Worm (Caenorhabditis elegans) whole organism, early embryonic: Measurements from ENCODE around the gene plep-1.

ENCODE experiments used
- B0310.2 ChIP-seq: sonication (generic microtip); optimal IDR thresholded peaks from 2 replicates; lab custom pipeline; 2016; ENCODE audit warnings: mild to moderate bottlenecking, missing genetic modification characterization, missing compliant biosample characterization
- F13C5.2 ChIP-seq: sonication (generic microtip); optimal IDR thresholded peaks from 2 replicates; lab custom pipeline; 2017; ENCODE audit warnings: mild to moderate bottlenecking, missing genetic modification characterization, inconsistent platforms, missing compliant biosample characterization
- ama-1 ChIP-seq: fragments of 150-350 bp; optimal IDR thresholded peaks from 2 replicates; lab custom pipeline; 2014
- ceh-13 ChIP-seq: fragments of 200-800 bp; sonication (Bioruptor generic); optimal IDR thresholded peaks from 2 replicates; lab custom pipeline; 2018; ENCODE audit warnings: mild to moderate bottlenecking, missing genetic modification characterization, missing compliant biosample characterization
- ceh-36 ChIP-seq: sonication (generic microtip); optimal IDR thresholded peaks from 2 replicates; lab custom pipeline; 2016; ENCODE audit warnings: missing genetic modification characterization, inconsistent platforms, missing compliant biosample characterization
- ets-7 ChIP-seq: sonication (generic microtip); optimal IDR thresholded peaks from 2 replicates; lab custom pipeline; 2016; ENCODE audit warnings: missing genotype, missing genetic modification characterization, missing compliant biosample characterization
- flt-1 ChIP-seq: fragments of 200-800 bp; sonication (Bioruptor generic); IDR thresholded peaks from 2 replicates; pipeline ENCODE4 v1.3.6; 2022; ENCODE audit warnings: missing genetic modification characterization, missing compliant biosample characterization
- hmbx-1 ChIP-seq: sonication (generic microtip); optimal IDR thresholded peaks from 2 replicates; lab custom pipeline; 2016; ENCODE audit warnings: mild to moderate bottlenecking, missing genetic modification characterization, missing compliant biosample characterization
- hmg-4 ChIP-seq: fragments of 200-800 bp; sonication (Bioruptor generic); optimal IDR thresholded peaks from 2 replicates; lab custom pipeline; 2018; ENCODE audit warnings: mild to moderate bottlenecking, missing genetic modification characterization, missing compliant biosample characterization
- hnd-1 ChIP-seq: sonication (generic microtip); optimal IDR thresholded peaks from 2 replicates; lab custom pipeline; 2016; ENCODE audit warnings: missing genetic modification characterization, missing compliant biosample characterization
- sea-1 ChIP-seq: fragments of 200-800 bp; sonication (Bioruptor generic); conservative IDR thresholded peaks from 2 replicates; pipeline ENCODE4 v1.3.6; 2022; ENCODE audit warnings: missing genetic modification characterization, missing compliant biosample characterization
- tbx-37 ChIP-seq: fragments of 200-800 bp; sonication (Bioruptor generic); conservative IDR thresholded peaks from 2 replicates; pipeline ENCODE4 v1.3.6; 2022; ENCODE audit warnings: missing genetic modification reagents, missing genetic modification characterization, missing compliant biosample characterization
- tra-4 ChIP-seq: sonication (generic microtip); optimal IDR thresholded peaks from 2 replicates; lab custom pipeline; 2017; ENCODE audit warnings: missing genetic modification characterization, missing compliant biosample characterization

ce11 chrII:4321766-4322165 lies 9.8 kb upstream of the plep-1 start, which contains the start of gene Y52E8A.1:
- TF ChIP-seq flt-1 (GFP tag; lab: Robert Waterston, UW): no peak
- no peak for TF ChIP-seq tbx-37 (GFP tag; lab: Robert Waterston, UW)
- TF ChIP-seq ets-7 (tag; lab: Kevin White, UChicago): no peak
- no peak for TF ChIP-seq ceh-36
- TF ChIP-seq hmbx-1: no peak
- no peak for TF ChIP-seq ama-1
- no peak for TF ChIP-seq F13C5.2 (tag; lab: Kevin White, UChicago)
- no peak for TF ChIP-seq tra-4 (tag; lab: Kevin White, UChicago)
- no peak for TF ChIP-seq B0310.2 (tag; lab: Kevin White, UChicago)
- no peak for TF ChIP-seq sea-1 (GFP tag; lab: Robert Waterston, UW)
- no peak for TF ChIP-seq hmg-4 (GFP tag; lab: Kevin White, UChicago)
- TF ChIP-seq ceh-13 (GFP tag; lab: Kevin White, UChicago): no peak
- no peak for TF ChIP-seq hnd-1 (tag; lab: Kevin White, UChicago)
